Worm (Caenorhabditis elegans): ENCODE results near the gene ZK643.5.

The ZK643.5 gene

DNA sequence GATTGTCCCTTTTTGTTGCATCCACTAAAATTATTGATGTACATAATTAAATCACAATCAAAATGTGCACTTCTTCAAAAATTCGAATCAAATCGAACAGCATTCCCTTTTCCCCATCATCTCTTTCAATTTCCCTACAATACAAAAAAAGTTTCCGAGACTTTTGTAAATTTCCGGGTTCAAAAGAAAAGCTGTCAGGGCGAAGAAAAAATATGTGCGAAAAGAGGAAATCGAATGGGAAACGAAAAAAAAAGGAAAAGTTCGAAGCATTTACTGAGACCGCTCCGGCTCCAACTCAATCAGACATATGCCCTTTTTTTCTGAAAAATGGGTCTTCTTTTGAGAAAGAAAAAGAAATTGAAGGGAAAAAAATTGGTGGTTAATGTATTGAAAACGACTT, 6.8 kb downstream of the ZK643.5 start:
- TF ChIP-seq nhr-76 (tag; optimal IDR thresholded peaks at IDR 0.05) (no peak), zip-8 (tag; optimal IDR thresholded peaks at IDR 0.05) (no peak), ceh-43 (GFP tag; optimal IDR thresholded peaks at IDR 0.05) (no peak), ham-2 (GFP tag; optimal IDR thresholded peaks at IDR 0.05) (no peak), cnd-1 (tag; optimal IDR thresholded peaks at IDR 0.05) (no peak), bed-3 (GFP tag; optimal IDR thresholded peaks at IDR 0.05) (no peak), nhr-237 (tag; optimal IDR thresholded peaks at IDR 0.05) (no peak), ztf-11 (tag; optimal IDR thresholded peaks at IDR 0.05) (no peak), hlh-1 (tag; optimal IDR thresholded peaks at IDR 0.05) (no peak), blmp-1 (tag; optimal IDR thresholded peaks at IDR 0.05) (no peak), lin-13 (tag; optimal IDR thresholded peaks at IDR 0.05) (no peak), mab-5 (tag; optimal IDR thresholded peaks at IDR 0.05) (no peak), snpc-4 (tag; optimal IDR thresholded peaks at IDR 0.05) (no peak), tbx-8 (GFP tag; optimal IDR thresholded peaks at IDR 0.05) (no peak)

DNA sequence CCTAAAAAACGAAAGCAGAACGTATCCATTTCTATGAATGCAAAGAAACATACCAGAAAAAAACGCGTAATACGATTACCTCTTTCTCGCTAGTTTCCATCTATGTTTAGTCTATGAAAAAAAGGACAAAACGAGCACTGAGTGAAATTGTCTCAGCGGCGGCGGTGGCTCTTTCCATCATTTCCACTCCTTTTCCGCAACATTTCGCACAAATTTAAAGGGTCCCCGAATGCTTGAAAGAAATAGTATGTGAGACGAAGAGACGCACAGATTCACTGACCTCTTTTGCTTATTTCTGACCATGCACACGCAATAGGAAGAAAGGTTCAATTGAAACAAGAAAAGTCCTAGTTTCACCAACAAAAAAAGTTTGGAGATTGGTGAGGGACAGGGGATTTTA, 9.7 kb downstream of the ZK643.5 start:
- TF ChIP-seq sptf-1 (tag; optimal IDR thresholded peaks at IDR 0.05) (no peak), mab-5 (tag; optimal IDR thresholded peaks at IDR 0.05) (no peak), lin-32 (GFP tag; optimal IDR thresholded peaks at IDR 0.05) (no peak), lsy-2 (tag; optimal IDR thresholded peaks at IDR 0.05) (no peak), nhr-12 (tag; optimal IDR thresholded peaks at IDR 0.05) (no peak), blmp-1 (tag; optimal IDR thresholded peaks at IDR 0.05) (no peak), unc-120 (tag; optimal IDR thresholded peaks at IDR 0.05; ENCODE audit: poor library complexity, severe bottlenecking) (no peak), cnd-1 (tag; optimal IDR thresholded peaks at IDR 0.05) (no peak), sem-2 (GFP tag; optimal IDR thresholded peaks at IDR 0.05) (no peak), mls-2 (tag; optimal IDR thresholded peaks at IDR 0.05) (no peak), ceh-43 (GFP tag; optimal IDR thresholded peaks at IDR 0.05) (no peak), ceh-39 (tag; optimal IDR thresholded peaks at IDR 0.05) (no peak), nhr-237 (tag; optimal IDR thresholded peaks at IDR 0.05) (no peak), unc-62 (GFP tag; optimal IDR thresholded peaks at IDR 0.05) (no peak), hlh-1 (tag; optimal IDR thresholded peaks at IDR 0.05) (no peak), elt-3 (tag; optimal IDR thresholded peaks at IDR 0.05) (no peak), ces-1 (GFP tag; optimal IDR thresholded peaks at IDR 0.05) (no peak), ham-2 (GFP tag; optimal IDR thresholded peaks at IDR 0.05) (no peak), nhr-28 (tag; optimal IDR thresholded peaks at IDR 0.05) (no peak)

DNA sequence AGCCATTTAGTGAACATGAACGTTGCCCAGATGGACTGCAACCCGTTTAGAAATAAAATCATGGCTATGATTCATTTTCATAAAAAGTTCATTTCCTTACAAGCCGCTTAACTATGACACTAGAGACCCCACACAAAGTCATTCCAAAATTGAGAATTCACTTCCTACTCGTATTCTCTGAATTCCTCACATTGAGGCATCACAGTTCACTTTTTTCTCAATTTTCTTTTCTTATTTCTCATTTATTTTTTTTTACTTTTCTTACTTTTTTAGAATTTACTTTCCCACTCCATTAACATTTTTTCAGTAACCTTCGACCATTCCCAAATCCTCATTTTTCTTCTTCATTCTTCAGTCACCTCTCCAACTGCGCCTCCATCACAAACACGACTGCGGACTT, 11.6 kb downstream of the ZK643.5 start, which contains the start of gene dhrr-1:
Gene dhrr-1 (plus strand): TSS at position 301 of the 400 bp plus-strand sequence.
- TF ChIP-seq nhr-2 (tag; optimal IDR thresholded peaks at IDR 0.05) (no peak), sptf-1 (tag; optimal IDR thresholded peaks at IDR 0.05) (no peak), ceh-39 (tag; optimal IDR thresholded peaks at IDR 0.05) (no peak), ham-2 (GFP tag; optimal IDR thresholded peaks at IDR 0.05) (no peak), bed-3 (GFP tag; optimal IDR thresholded peaks at IDR 0.05) (no peak), cnd-1 (tag; optimal IDR thresholded peaks at IDR 0.05) (no peak), mep-1 (tag; optimal IDR thresholded peaks at IDR 0.05) (no peak), tbx-8 (GFP tag; optimal IDR thresholded peaks at IDR 0.05) (no peak), zip-8 (tag; optimal IDR thresholded peaks at IDR 0.05) (no peak), ceh-83 (GFP tag; optimal IDR thresholded peaks at IDR 0.05) (no peak), hlh-1 (tag; optimal IDR thresholded peaks at IDR 0.05) (no peak), nhr-76 (tag; optimal IDR thresholded peaks at IDR 0.05) (no peak), flh-1 (GFP tag; optimal IDR thresholded peaks at IDR 0.05) (no peak), pha-4 (tag; optimal IDR thresholded peaks at IDR 0.05) (no peak), elt-3 (tag; optimal IDR thresholded peaks at IDR 0.05) (no peak), unc-120 (tag; optimal IDR thresholded peaks at IDR 0.05; ENCODE audit: poor library complexity, severe bottlenecking) (no peak), nhr-12 (tag; optimal IDR thresholded peaks at IDR 0.05) (no peak), lin-32 (GFP tag; optimal IDR thresholded peaks at IDR 0.05) (no peak), mls-2 (tag; optimal IDR thresholded peaks at IDR 0.05) (no peak)

DNA sequence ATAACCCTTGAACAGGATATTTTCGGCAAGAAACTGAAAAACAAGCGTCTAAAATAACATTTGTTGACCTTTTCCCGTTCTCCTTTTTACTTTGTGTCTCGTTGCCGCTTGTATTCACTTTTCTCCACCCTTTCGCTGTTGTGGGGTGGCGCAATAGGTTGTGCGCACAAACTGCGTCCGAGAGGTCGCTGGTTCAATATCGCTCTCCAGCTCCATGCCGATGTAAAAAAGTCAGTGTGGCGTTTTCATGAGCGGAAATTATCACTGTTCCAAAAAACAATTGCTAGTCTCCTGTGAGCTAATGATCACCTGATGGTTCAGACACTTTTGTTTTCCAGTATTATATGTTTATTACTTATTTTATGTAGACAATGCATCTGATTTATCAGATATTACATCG, 18.4 kb downstream of the ZK643.5 start:
- TF ChIP-seq mep-1 (tag; optimal IDR thresholded peaks at IDR 0.05) (no peak), ceh-39 (tag; optimal IDR thresholded peaks at IDR 0.05) (peak; percentile 31), ceh-83 (GFP tag; optimal IDR thresholded peaks at IDR 0.05) (peak; percentile 53), mab-5 (tag; optimal IDR thresholded peaks at IDR 0.05) (no peak), unc-39 (tag; optimal IDR thresholded peaks at IDR 0.05) (peak; percentile 66), ceh-43 (GFP tag; optimal IDR thresholded peaks at IDR 0.05) (peak; percentile 89), nhr-237 (tag; optimal IDR thresholded peaks at IDR 0.05) (peak; percentile 21), elt-1 (tag; optimal IDR thresholded peaks at IDR 0.05; ENCODE audit: borderline replicate concordance, insufficient read depth) (peak; percentile 28), unc-62 (GFP tag; optimal IDR thresholded peaks at IDR 0.05) (peak; percentile 50), lin-13 (tag; optimal IDR thresholded peaks at IDR 0.05) (peak; percentile 34), hlh-1 (tag; optimal IDR thresholded peaks at IDR 0.05) (peak; percentile 62), mls-2 (tag; optimal IDR thresholded peaks at IDR 0.05) (peak; percentile 97), cnd-1 (tag; optimal IDR thresholded peaks at IDR 0.05) (peak; percentile 96), flh-1 (GFP tag; optimal IDR thresholded peaks at IDR 0.05) (peak; percentile 84), nhr-76 (tag; optimal IDR thresholded peaks at IDR 0.05) (no peak), nhr-28 (tag; optimal IDR thresholded peaks at IDR 0.05) (peak; percentile 50), lin-32 (GFP tag; optimal IDR thresholded peaks at IDR 0.05) (peak; percentile 93), tbx-8 (GFP tag; optimal IDR thresholded peaks at IDR 0.05) (peak; percentile 70), snpc-4 (tag; optimal IDR thresholded peaks at IDR 0.05) (no peak), sptf-1 (tag; optimal IDR thresholded peaks at IDR 0.05) (peak; percentile 96), unc-120 (tag; optimal IDR thresholded peaks at IDR 0.05; ENCODE audit: poor library complexity, severe bottlenecking) (peak; percentile 88), nhr-2 (tag; optimal IDR thresholded peaks at IDR 0.05) (no peak), M03D4.4 (tag; optimal IDR thresholded peaks at IDR 0.05) (peak; percentile 96), ces-1 (GFP tag; optimal IDR thresholded peaks at IDR 0.05) (no peak), zip-8 (tag; optimal IDR thresholded peaks at IDR 0.05) (peak; percentile 29), sem-2 (GFP tag; optimal IDR thresholded peaks at IDR 0.05) (peak; percentile 86), lsy-2 (tag; optimal IDR thresholded peaks at IDR 0.05) (peak; percentile 17), ztf-11 (tag; optimal IDR thresholded peaks at IDR 0.05) (peak; percentile 42), blmp-1 (tag; optimal IDR thresholded peaks at IDR 0.05) (no peak), ham-2 (GFP tag; optimal IDR thresholded peaks at IDR 0.05) (peak; percentile 94), pha-4 (tag; optimal IDR thresholded peaks at IDR 0.05) (peak; percentile 69), drap-1 (GFP tag; optimal IDR thresholded peaks at IDR 0.05) (peak; percentile 95), nhr-12 (tag; optimal IDR thresholded peaks at IDR 0.05) (no peak), bed-3 (GFP tag; optimal IDR thresholded peaks at IDR 0.05) (peak; percentile 77), elt-3 (tag; optimal IDR thresholded peaks at IDR 0.05) (peak; percentile 45)
